Fruit fly (Drosophila melanogaster): Measurements from ENCODE around the gene Plod.

The Plod gene

DNA sequence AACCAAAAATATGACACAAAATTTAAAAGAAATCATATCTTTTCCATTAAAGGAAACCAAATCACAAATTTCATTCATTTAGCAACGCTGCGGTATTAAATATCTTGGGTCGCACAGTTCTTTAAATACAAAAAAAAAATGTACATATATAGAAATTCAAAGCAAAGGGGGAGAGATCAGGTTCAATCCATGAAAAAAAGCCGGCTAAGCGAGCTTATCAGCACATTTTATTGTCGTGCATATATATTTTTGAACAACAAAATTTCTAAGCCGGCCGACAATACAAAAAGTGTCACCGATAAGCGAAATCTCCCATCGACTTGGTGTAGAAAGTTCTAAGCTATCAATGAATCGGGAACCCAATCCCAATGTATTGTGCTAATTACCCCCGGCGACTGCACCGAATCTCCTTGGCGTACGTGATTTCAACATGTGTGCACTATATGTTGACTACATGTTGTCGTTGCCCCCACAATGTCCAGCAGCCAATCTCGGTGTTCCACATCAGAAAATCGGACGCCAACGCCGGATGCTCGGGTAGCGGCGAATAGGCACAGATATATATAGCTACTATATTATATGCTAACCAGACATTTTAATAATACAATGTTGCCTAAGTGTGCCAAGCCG lies 1.9 kb downstream of the Plod start:
- TF ChIP-seq CG17801 (GFP tag; optimal IDR thresholded peaks at IDR 0.05; ENCODE audit: partially characterized antibody), result no peak

DNA sequence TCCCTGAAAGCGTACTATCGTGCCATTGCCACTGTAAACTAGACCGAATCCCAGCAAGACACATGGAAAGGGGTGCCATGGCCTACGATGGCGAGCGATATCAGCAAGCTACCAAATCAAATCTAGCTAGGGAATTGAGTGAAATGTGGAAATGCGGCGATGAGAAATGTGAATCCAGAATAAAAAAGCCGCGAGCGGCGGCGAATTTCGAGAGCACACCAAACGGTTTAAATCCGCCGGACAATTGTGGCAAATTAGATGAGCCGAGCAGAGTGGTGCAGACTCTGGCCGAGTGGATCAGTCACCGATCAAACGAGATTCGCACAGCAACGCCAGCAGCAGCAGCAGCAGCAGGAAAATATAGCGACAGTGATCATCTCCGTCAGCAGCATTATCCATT lies 4.8 kb downstream of the Plod start, which contains the start of gene nkt:
Gene nkt, plus strand, starts transcription at position 301 of the 400 bp plus-strand sequence.
- TF ChIP-seq CG17801 (GFP tag; optimal IDR thresholded peaks at IDR 0.05; ENCODE audit: partially characterized antibody), result no peak

DNA sequence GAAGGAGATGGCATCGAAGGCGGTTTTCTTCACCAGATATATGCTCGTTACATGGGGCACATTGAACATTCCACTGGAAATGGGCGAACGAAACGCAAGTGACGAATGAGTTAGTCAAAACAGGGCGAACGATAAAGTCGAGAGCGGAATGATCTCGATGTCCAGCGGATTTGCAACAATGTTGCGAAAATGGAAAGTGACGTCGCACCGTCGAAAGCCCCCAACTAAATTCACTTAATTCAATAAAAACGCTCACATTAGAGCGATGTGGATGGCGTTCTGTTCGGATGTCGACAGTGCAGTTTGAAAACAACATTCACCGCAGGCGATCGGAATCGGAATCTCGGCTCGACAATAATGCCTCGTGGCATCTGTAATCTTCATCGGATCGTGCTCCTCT lies 6.5 kb downstream of the Plod start, which contains the start of gene CG7607:
Gene CG7607, plus strand, starts transcription at position 301 of the 400 bp plus-strand sequence.
- TF ChIP-seq CG17801 (GFP tag; optimal IDR thresholded peaks at IDR 0.05; ENCODE audit: partially characterized antibody), result no peak

DNA sequence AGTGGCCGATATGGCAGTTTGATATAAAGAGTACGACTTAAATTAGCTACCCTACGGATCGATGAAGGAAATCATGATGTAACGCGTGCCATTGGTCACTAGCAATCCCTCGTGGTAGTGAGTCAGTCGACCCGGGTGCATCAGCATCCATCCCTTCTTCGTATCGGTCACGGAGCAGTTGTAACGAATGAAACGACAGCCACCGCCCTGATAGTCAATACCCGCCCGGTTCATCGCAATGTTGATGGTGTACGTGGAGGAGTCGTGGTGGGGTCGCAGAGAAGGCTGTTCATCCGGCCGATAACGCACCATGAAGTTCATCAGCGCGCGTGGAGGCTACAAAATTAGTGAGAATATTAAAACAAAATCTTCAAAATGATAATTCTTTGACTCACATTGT lies 7.4 kb downstream of the Plod start:
- TF ChIP-seq CG17801 (GFP tag; optimal IDR thresholded peaks at IDR 0.05; ENCODE audit: partially characterized antibody), result no peak

DNA sequence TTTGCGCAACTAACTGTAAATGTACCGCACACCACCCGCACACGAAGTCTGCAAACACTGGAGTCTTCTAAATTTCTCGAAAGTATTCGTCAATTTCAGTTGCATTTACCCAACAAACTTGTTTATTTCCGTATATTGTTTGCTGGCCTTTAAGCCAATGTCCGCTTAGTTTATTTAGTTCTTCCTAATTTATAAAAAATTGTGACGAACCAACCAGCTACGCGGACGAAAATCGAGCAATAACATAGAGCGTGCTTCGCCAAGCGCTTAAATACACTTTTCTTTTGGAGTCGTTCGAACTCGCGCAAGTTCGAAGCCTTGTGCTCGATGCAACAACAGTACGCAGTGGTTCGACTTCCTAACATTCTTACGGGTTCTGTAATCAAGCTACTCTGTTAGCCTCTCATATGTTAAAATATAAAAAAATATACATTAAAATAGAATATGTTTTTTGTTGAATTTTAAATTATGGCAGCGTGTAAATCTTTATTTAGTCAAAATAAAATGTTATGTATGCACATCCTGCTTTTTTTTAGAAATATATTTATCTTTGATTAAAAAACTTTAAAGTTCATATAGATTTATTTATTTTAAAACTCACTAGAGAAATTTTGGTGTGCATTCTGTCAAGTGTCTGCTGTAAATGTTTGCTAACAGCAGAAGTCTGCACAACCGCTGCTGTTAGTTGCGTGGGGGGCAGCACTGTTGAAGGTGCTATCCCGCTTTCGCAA lies 8.4 kb downstream of the Plod start, which contains the start of gene GlcAT-P:
Gene GlcAT-P, minus strand, starts transcription at position 246 of the 731 bp plus-strand sequence.
- peak; percentile 79 for TF ChIP-seq CG17801 (GFP tag; optimal IDR thresholded peaks at IDR 0.05; ENCODE audit: partially characterized antibody)

DNA sequence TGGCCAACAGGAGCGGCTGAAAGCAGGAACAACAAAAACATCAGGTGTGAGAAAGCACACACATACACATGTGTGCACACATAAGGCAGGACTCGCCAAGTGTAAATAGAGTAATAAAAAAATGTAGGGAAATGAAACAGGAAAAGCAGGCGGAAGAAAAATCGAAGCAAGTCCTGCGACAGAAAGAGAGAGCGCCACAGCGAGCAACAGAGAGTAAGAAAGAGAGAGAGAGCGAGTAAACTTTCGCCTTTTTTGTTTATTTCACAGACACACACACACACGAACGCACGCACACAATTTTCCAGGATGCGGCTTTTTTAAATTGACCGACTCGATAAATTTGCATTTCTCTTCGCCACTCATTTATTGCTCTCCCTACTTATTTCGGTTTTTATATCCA lies 9.0 kb downstream of the Plod start:
- TF ChIP-seq CG17801 (GFP tag; optimal IDR thresholded peaks at IDR 0.05; ENCODE audit: partially characterized antibody), result no peak

DNA sequence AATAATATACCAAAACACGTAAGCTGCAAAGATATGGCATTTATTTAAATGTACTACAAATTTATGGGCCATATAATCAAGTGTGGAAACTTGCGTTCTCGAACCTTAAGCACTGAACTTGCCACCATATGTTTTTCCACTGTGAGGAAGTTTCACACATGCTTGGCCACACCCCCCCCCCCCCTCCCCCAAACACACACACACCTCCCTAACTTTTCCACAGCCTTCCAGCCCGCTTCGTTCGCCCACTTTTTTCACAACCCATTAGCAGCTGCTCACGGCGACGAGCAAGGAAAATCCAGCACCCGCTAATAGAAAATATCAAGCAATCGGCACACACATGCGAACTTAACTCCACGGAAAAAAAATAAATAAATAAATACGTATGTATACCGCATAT lies 10.5 kb downstream of the Plod start:
- no peak for TF ChIP-seq CG17801 (GFP tag; optimal IDR thresholded peaks at IDR 0.05; ENCODE audit: partially characterized antibody)

DNA sequence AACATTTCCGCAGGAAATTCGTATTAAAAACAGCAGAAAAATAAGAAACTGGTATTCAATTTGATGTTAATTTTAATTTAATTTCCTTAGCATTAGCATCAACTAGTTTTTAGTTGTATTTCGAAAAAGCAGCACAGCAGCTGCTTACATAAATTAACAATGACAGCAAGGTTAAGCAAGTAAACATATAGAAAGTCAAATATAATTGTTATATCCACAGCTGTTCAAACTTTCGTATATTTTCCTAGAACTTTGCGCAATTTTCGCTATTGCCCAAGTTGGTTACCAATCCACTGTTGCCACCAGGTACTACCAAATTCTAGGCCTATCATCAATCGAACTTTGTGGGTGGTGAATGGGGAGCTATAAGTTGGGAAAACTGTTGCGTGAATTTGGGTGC lies 15.8 kb downstream of the Plod start:
- TF ChIP-seq CG17801 (GFP tag; optimal IDR thresholded peaks at IDR 0.05; ENCODE audit: partially characterized antibody), result no peak

DNA sequence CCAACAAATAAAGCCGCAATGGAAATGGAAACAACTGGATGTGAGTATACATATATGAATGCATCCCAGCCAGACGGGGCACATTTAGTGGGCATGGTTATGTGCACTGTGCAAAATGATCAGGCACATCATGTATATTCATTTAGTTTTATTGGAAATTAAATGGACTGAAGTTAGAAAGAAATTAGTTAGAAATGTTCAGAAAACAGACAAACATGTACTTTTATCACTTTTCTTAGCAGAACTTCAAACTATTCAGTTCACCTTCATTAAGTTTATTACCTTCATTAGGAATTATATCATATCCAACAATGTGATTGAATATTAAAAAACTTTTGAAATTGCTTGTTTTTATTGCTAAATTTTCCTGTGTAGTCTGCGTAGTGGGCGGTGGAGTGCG lies 19.0 kb downstream of the Plod start:
- TF ChIP-seq CG17801 (GFP tag; optimal IDR thresholded peaks at IDR 0.05; ENCODE audit: partially characterized antibody), result no peak

DNA sequence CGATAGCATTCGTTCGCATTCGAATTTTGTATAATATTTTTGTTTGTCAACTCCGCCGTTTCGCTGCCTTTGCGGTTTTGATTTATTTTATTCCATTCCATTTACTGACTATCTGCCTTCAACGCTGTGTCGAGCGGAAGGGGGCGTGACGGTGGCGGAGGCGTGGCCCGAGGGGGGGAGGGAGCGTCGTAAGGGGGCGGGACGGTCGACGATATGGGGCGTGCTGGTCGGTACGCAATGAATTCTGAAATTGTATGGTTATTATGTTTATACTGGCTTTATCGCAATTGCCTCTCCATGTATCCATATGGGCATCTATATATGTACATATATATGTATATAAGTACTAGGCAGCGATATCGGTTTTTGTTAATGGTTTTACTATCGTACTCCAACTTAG lies 21.9 kb downstream of the Plod start:
- no peak for TF ChIP-seq CG17801 (GFP tag; optimal IDR thresholded peaks at IDR 0.05; ENCODE audit: partially characterized antibody)

DNA sequence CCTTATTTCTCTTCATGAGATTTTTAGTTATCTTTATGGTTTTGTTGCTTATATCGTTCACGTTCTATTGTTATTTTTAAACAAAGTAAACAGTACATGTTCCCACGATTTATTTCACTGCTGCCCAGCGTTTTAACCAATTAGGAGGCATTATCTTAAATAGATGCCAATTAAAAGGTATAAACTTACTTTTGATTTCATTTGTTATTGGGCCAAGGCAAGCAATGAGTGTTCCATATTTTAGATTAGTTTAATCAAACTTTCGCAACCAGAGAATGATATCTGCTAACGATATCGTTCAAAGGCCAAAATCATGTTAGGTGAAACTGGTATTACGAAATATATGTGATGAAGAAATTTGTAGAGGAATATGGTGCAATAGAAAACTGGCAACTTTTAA lies 22.8 kb downstream of the Plod start:
- TF ChIP-seq CG17801 (GFP tag; optimal IDR thresholded peaks at IDR 0.05; ENCODE audit: partially characterized antibody), result no peak

DNA sequence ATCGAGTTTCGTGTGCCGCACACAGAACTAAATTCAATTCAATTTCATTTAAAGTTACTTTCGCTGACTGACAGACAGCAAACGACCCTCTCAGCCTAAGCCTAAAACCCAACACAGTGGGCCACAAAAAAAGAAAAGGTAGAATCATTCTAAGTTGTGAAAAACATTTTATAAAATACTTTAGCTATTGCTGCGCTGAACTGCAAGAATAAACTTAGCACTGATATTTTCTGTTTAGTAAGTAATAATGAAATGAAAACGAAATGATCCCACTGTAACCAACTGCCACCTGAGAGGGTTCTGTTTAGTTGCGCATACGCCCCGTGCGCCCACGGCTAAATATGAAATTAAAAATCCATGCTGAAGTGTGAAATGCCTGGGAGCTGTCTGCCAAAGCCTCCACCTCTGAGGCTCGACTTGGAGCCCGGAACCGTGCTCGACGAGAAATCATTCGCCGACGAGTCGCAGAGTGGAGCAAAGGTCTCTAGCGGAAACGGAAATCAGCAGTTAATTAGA lies 32.7 kb downstream of the Plod start, which contains the start of gene CG14142:
Gene CG14142, plus strand, starts transcription at position 466 of the 516 bp plus-strand sequence.
- TF ChIP-seq CG17801 (GFP tag; optimal IDR thresholded peaks at IDR 0.05; ENCODE audit: partially characterized antibody), result no peak

DNA sequence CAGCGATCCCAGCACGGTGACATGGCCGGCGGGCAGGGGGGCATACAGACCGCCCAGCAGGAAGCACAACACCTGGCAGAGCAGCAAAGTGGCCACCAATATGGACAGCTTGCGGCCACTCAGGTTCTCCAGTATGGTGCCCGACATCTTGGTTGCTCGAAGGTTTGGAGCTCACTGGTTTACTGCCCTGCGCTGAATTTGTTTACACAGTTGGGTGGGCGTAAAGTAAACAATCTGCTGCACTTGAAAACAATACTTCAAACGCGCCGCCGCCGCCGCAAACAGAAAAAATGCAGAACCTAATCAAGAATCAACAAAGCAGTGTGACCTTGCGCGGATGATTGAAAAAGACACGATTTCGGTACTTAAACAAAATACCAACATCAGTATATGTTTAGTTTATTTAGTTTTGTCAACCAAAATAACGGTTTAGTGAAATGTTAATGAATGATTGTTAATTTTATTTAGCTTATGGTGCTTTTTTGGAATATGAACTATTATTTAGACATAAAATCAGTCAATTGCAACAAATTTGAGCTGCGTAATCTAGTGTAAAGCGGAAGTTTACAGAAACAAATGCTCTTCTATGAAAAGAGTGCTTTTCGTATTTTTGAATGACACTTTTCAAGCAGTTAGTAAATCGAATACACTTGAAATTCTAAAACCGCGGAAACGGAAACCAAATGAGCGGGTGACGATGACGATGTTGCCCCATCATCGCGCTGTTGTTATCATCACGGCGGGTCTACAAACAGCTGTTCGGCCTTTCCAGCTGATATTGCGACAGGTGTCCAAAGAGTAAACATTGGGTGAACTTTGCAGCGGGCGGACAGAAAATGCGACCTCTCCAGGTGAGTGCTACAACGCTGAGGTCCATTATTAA lies 36.3 kb downstream of the Plod start, which contains the start of the genes wls and Adck5:
Gene wls, minus strand, starts transcription at position 327 of the 883 bp plus-strand sequence.
Gene Adck5, plus strand, starts transcription at position 519 of the 883 bp plus-strand sequence.
- peak; percentile 75 for TF ChIP-seq CG17801 (GFP tag; optimal IDR thresholded peaks at IDR 0.05; ENCODE audit: partially characterized antibody)

DNA sequence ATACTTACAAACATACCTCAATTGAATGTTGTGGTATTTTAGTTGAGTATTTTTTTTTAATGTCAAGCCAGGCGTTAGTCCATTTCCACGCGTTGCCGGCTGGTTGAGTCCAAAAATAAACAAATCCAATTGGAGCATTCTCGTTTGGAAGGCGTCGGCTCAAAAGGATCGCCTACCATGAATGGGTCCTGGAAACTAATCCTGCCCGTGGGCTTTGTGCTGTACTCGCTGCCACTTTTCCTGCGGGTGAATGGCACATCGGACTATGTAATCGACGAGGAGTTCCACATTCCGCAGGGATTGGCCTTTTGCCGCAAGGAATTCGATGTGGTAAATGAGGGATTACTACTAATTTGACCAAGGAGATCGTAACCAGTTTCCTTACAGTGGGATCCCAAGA lies 40.9 kb downstream of the Plod start, which contains the start of gene Alg10:
Gene Alg10, plus strand, starts transcription at position 73 of the 400 bp plus-strand sequence.
- no peak for TF ChIP-seq CG17801 (GFP tag; optimal IDR thresholded peaks at IDR 0.05; ENCODE audit: partially characterized antibody)

DNA sequence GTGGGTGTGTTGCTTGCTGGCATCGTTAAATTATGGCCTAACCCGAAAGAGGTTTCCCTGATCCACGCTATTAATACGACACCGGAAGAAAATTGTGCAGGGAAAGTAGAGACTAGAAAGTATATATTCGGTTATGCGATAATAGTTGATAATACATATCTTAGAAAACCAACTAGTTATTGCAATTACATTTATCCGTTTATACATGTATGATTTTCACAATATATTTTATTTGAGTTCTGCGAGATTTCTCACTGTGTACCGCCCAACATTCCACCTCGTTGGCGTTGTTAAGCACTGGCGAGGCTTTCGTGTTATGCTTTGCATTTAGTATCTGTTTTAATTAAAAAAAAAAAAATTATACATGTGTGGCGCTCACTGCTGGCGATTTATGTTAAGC lies 50.4 kb downstream of the Plod start:
- TF ChIP-seq CG17801 (GFP tag; optimal IDR thresholded peaks at IDR 0.05; ENCODE audit: partially characterized antibody), result no peak

Data from ovary, adult (tissue).